Worm (Caenorhabditis elegans): Measurements from ENCODE around the gene fbxa-55.

ce11 chrIII:936037-936507 is at the start of gene fbxa-55:
- no peak for TF ChIP-seq ceh-13 (GFP tag; optimal IDR thresholded peaks at IDR 0.05)
- no peak for TF ChIP-seq hmbx-1 (tag; optimal IDR thresholded peaks at IDR 0.05)
- no peak for TF ChIP-seq ama-1 (optimal IDR thresholded peaks at IDR 0.05)
- TF ChIP-seq tbx-11 (GFP tag; IDR thresholded peaks at IDR 0.05), result no peak
- no peak for TF ChIP-seq sea-1 (GFP tag; conservative IDR thresholded peaks at IDR 0.05)
- no peak for TF ChIP-seq pes-1 (GFP tag; IDR thresholded peaks at IDR 0.05)
- no peak for TF ChIP-seq scrt-1 (GFP tag; IDR thresholded peaks at IDR 0.05)
- TF ChIP-seq hnd-1 (tag; optimal IDR thresholded peaks at IDR 0.05), result no peak
- TF ChIP-seq tra-4 (tag; optimal IDR thresholded peaks at IDR 0.05), result no peak
- no peak for TF ChIP-seq flt-1 (GFP tag; IDR thresholded peaks at IDR 0.05)
- TF ChIP-seq ceh-36 (tag; optimal IDR thresholded peaks at IDR 0.05), result no peak
- no peak for TF ChIP-seq F13C5.2 (tag; optimal IDR thresholded peaks at IDR 0.05)
